Worm (Caenorhabditis elegans): Measurements from ENCODE around the gene rpl-5.

rpl-5 gene

ce11 chrII:8603567-8604359 lies 34.0 kb downstream of the rpl-5 start, which contains the start of gene suf-1:
Gene suf-1 (plus strand): TSS chrII:8603846.
- TF ChIP-seq ztf-23 (GFP tag; IDR thresholded peaks at IDR 0.05), result no peak
- no peak for TF ChIP-seq klf-2 (GFP tag; conservative IDR thresholded peaks at IDR 0.05)
- TF ChIP-seq flt-1 (GFP tag; IDR thresholded peaks at IDR 0.05), result no peak
- no peak for TF ChIP-seq tab-1 (GFP tag; IDR thresholded peaks at IDR 0.05)

ce11 chrII:8606549-8606948 lies 36.8 kb downstream of the rpl-5 start, which contains the start of gene F28C6.8:
Gene F28C6.8 (plus strand): TSS chrII:8606849.
- no peak for TF ChIP-seq ref-1 (GFP tag; conservative IDR thresholded peaks at IDR 0.05)
- no peak for TF ChIP-seq med-1 (GFP tag; optimal IDR thresholded peaks at IDR 0.05; ENCODE audit: insufficient read depth)
- no peak for TF ChIP-seq T22C8.4 (GFP tag; IDR thresholded peaks at IDR 0.05)
- TF ChIP-seq flt-1 (GFP tag; IDR thresholded peaks at IDR 0.05), result no peak
- no peak for TF ChIP-seq klf-2 (GFP tag; conservative IDR thresholded peaks at IDR 0.05)
- no peak for TF ChIP-seq tab-1 (GFP tag; IDR thresholded peaks at IDR 0.05)
- no peak for TF ChIP-seq ztf-29 (GFP tag; IDR thresholded peaks at IDR 0.05)
- TF ChIP-seq cog-1 (tag; optimal IDR thresholded peaks at IDR 0.05), result no peak
- TF ChIP-seq ztf-23 (GFP tag; IDR thresholded peaks at IDR 0.05), result no peak

- TF ChIP-seq flt-1 (GFP tag; IDR thresholded peaks at IDR 0.05) (no peak), ztf-29 (GFP tag; IDR thresholded peaks at IDR 0.05) (no peak), cog-1 (tag; optimal IDR thresholded peaks at IDR 0.05) (no peak), klf-2 (GFP tag; conservative IDR thresholded peaks at IDR 0.05) (no peak), med-1 (GFP tag; optimal IDR thresholded peaks at IDR 0.05; ENCODE audit: insufficient read depth) (no peak), tab-1 (GFP tag; IDR thresholded peaks at IDR 0.05) (no peak), ref-1 (GFP tag; conservative IDR thresholded peaks at IDR 0.05) (no peak), T22C8.4 (GFP tag; IDR thresholded peaks at IDR 0.05) (no peak)
Observed at ce11 chrII:8607662-8608061, 37.9 kb downstream of the rpl-5 start, which contains the start of gene F28C6.10. Gene F28C6.10 (plus strand): TSS chrII:8607962.

ce11 chrII:8610085-8610484 lies 40.4 kb downstream of the rpl-5 start, which contains the start of gene F28C6.9:
Gene F28C6.9 (minus strand): TSS chrII:8610185.
- no peak for TF ChIP-seq klf-2 (GFP tag; conservative IDR thresholded peaks at IDR 0.05)
- TF ChIP-seq ztf-29 (GFP tag; IDR thresholded peaks at IDR 0.05), result no peak
- TF ChIP-seq tab-1 (GFP tag; IDR thresholded peaks at IDR 0.05), result no peak
- no peak for TF ChIP-seq flt-1 (GFP tag; IDR thresholded peaks at IDR 0.05)
- no peak for TF ChIP-seq cog-1 (tag; optimal IDR thresholded peaks at IDR 0.05)

- no peak for TF ChIP-seq flt-1 (GFP tag; IDR thresholded peaks at IDR 0.05)
- no peak for TF ChIP-seq ref-1 (GFP tag; conservative IDR thresholded peaks at IDR 0.05)
- TF ChIP-seq med-1 (GFP tag; optimal IDR thresholded peaks at IDR 0.05; ENCODE audit: insufficient read depth), result no peak
- TF ChIP-seq T22C8.4 (GFP tag; IDR thresholded peaks at IDR 0.05), result no peak
- no peak for TF ChIP-seq tab-1 (GFP tag; IDR thresholded peaks at IDR 0.05)
- no peak for TF ChIP-seq ztf-29 (GFP tag; IDR thresholded peaks at IDR 0.05)
- no peak for TF ChIP-seq cog-1 (tag; optimal IDR thresholded peaks at IDR 0.05)
- no peak for TF ChIP-seq ztf-23 (GFP tag; IDR thresholded peaks at IDR 0.05)
- TF ChIP-seq klf-2 (GFP tag; conservative IDR thresholded peaks at IDR 0.05), result no peak
Observed at ce11 chrII:8610585-8610984, 40.9 kb downstream of the rpl-5 start.

ce11 chrII:8611330-8611729 lies 41.6 kb downstream of the rpl-5 start:
- TF ChIP-seq ztf-23 (GFP tag; IDR thresholded peaks at IDR 0.05), result no peak
- no peak for TF ChIP-seq ztf-29 (GFP tag; IDR thresholded peaks at IDR 0.05)
- no peak for TF ChIP-seq ref-1 (GFP tag; conservative IDR thresholded peaks at IDR 0.05)
- no peak for TF ChIP-seq klf-2 (GFP tag; conservative IDR thresholded peaks at IDR 0.05)
- TF ChIP-seq T22C8.4 (GFP tag; IDR thresholded peaks at IDR 0.05), result no peak
- TF ChIP-seq cog-1 (tag; optimal IDR thresholded peaks at IDR 0.05), result no peak
- TF ChIP-seq flt-1 (GFP tag; IDR thresholded peaks at IDR 0.05), result no peak
- TF ChIP-seq tab-1 (GFP tag; IDR thresholded peaks at IDR 0.05), result no peak
- no peak for TF ChIP-seq med-1 (GFP tag; optimal IDR thresholded peaks at IDR 0.05; ENCODE audit: insufficient read depth)

- no peak for TF ChIP-seq med-1 (GFP tag; optimal IDR thresholded peaks at IDR 0.05; ENCODE audit: insufficient read depth)
- no peak for TF ChIP-seq ref-1 (GFP tag; conservative IDR thresholded peaks at IDR 0.05)
- no peak for TF ChIP-seq flt-1 (GFP tag; IDR thresholded peaks at IDR 0.05)
- TF ChIP-seq ztf-23 (GFP tag; IDR thresholded peaks at IDR 0.05), result no peak
- no peak for TF ChIP-seq tab-1 (GFP tag; IDR thresholded peaks at IDR 0.05)
- no peak for TF ChIP-seq ztf-29 (GFP tag; IDR thresholded peaks at IDR 0.05)
Observed at ce11 chrII:8612470-8612869, 42.7 kb downstream of the rpl-5 start, which contains the start of gene T22C8.1. Gene T22C8.1 (plus strand): TSS chrII:8612770.

ce11 chrII:8616155-8616554 lies 46.4 kb downstream of the rpl-5 start:
- TF ChIP-seq ztf-23 (GFP tag; IDR thresholded peaks at IDR 0.05), result no peak
- no peak for TF ChIP-seq flt-1 (GFP tag; IDR thresholded peaks at IDR 0.05)
- no peak for TF ChIP-seq ztf-29 (GFP tag; IDR thresholded peaks at IDR 0.05)
- no peak for TF ChIP-seq med-1 (GFP tag; optimal IDR thresholded peaks at IDR 0.05; ENCODE audit: insufficient read depth)
- no peak for TF ChIP-seq ref-1 (GFP tag; conservative IDR thresholded peaks at IDR 0.05)
- no peak for TF ChIP-seq T22C8.4 (GFP tag; IDR thresholded peaks at IDR 0.05)
- TF ChIP-seq klf-2 (GFP tag; conservative IDR thresholded peaks at IDR 0.05), result no peak
- TF ChIP-seq cog-1 (tag; optimal IDR thresholded peaks at IDR 0.05), result no peak
- TF ChIP-seq tab-1 (GFP tag; IDR thresholded peaks at IDR 0.05), result no peak

ce11 chrII:8617516-8617915 lies 47.8 kb downstream of the rpl-5 start, which contains the start of gene chhy-1:
Gene chhy-1 (minus strand): TSS chrII:8617616.
- TF ChIP-seq ref-1 (GFP tag; conservative IDR thresholded peaks at IDR 0.05), result no peak
- no peak for TF ChIP-seq ztf-29 (GFP tag; IDR thresholded peaks at IDR 0.05)
- no peak for TF ChIP-seq ztf-23 (GFP tag; IDR thresholded peaks at IDR 0.05)
- no peak for TF ChIP-seq flt-1 (GFP tag; IDR thresholded peaks at IDR 0.05)
- TF ChIP-seq T22C8.4 (GFP tag; IDR thresholded peaks at IDR 0.05), result no peak
- TF ChIP-seq cog-1 (tag; optimal IDR thresholded peaks at IDR 0.05), result no peak
